Worm (Caenorhabditis elegans) whole organism, L4 larva: ENCODE results near the gene rrp-8.

Experiments used
- T26A8.4 ChIP-seq: fragments of 200-800 bp; sonication (Bioruptor generic); IDR thresholded peaks from 2 replicates; pipeline ENCODE4 v1.3.6; 2022; ENCODE audit warnings: missing genetic modification characterization, missing compliant biosample characterization
- fkh-10 ChIP-seq: fragments of 150-350 bp; optimal IDR thresholded peaks from 2 replicates; lab custom pipeline; 2014; ENCODE audit warnings: missing biosample characterization, missing genetic modification reagents, missing genetic modification characterization
- jun-1 ChIP-seq: fragments of 150-350 bp; optimal IDR thresholded peaks from 2 replicates; lab custom pipeline; 2014; ENCODE audit warnings: missing biosample characterization, missing genetic modification reagents, missing genetic modification characterization
- mdl-1 ChIP-seq, 2 experiments: fragments of 150-350 bp in 1 of 2; sonication (generic microtip) in 1 of 2; optimal IDR thresholded peaks; 2 replicates each; lab custom pipeline; 2014 to 2017; ENCODE audit warnings: missing biosample characterization in 2 of 2, missing genetic modification characterization in 2 of 2
- mep-1 ChIP-seq: fragments of 150-350 bp; sonication (generic microtip); optimal IDR thresholded peaks from 3 replicates; lab custom pipeline; 2014; ENCODE audit warnings: missing biosample characterization, missing genetic modification characterization
- pqm-1 ChIP-seq: sonication (generic microtip); optimal IDR thresholded peaks from 2 replicates; lab custom pipeline; 2017; ENCODE audit warnings: missing biosample characterization, missing genetic modification characterization
- unc-130 ChIP-seq: sonication (generic microtip); optimal IDR thresholded peaks from 2 replicates; lab custom pipeline; 2016; ENCODE audit warnings: missing genetic modification reagents, missing genetic modification characterization, missing compliant biosample characterization
- zag-1 ChIP-seq: fragments of 150-350 bp; optimal IDR thresholded peaks from 2 replicates; lab custom pipeline; 2014; ENCODE audit warnings: missing biosample characterization, missing genetic modification characterization

DNA sequence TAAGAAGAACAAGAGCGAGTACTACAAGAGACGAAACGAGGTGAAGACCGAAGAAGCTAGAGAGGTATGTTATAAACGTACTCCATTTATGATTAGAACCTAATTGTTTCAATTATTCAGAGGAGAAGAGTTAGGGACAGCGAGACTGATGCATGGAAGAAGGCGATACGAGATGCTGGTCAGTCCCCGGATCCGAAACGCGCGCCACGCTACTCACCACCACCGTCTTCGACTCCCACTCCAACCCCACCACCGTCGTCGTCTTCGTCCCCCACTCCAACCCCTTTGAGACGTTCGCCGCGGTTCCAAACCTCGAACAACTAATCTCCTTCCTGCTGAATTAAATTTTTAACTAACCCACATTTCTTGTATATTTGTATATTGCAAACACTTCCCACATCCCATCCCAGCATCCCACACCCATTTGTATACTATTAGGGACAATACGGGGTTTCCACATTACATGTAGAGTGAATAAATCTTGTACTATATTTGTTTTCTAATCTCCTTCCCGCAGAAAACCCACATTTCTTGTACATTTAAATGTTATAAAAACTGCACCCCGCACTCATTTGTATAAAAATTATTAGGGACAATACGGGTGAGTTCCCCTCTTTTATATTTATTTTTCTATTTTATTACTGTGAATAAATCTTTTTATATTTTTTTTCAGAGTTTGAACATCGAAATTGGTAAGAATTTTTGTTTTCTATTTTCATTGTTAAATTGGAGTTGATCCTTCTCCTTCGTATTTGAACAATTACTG, 8.9 kb upstream of the rrp-8 start:
- TF ChIP-seq unc-130 (GFP tag; lab: Kevin White, UChicago) (peak; percentile 14), pqm-1 (tag; lab: Kevin White, UChicago) (no peak), mep-1 (tag; lab: Kevin White, UChicago) (no peak), mdl-1 (tag; optimal IDR thresholded peaks at IDR 0.05; lab: Kevin White, UChicago) (no peak), zag-1 (no peak), jun-1 (tag; lab: Kevin White, UChicago) (no peak), fkh-10 (GFP tag; lab: Kevin White, UChicago) (no peak), T26A8.4 (GFP tag; lab: Robert Waterston, UW) (no peak)
